Worm (Caenorhabditis elegans) whole organism, L1 larva: ENCODE measurements around the gene znf-593.
"Not testable (repeated sequence)": the region's sequence is repeated elsewhere in the genome, so short reads cannot be mapped to it uniquely, and the experiment has no call there.

Experiments used
- C04F5.9 ChIP-seq: sonication (generic microtip); optimal IDR thresholded peaks from 2 replicates; lab custom pipeline; 2016; ENCODE audit warnings: missing genetic modification characterization, missing compliant biosample characterization
- C16A3.4 ChIP-seq: fragments of 150-350 bp; optimal IDR thresholded peaks from 2 replicates; lab custom pipeline; 2014; ENCODE audit warnings: missing biosample characterization, missing genetic modification characterization
- C34B4.2 ChIP-seq: sonication (generic microtip); optimal IDR thresholded peaks from 2 replicates; lab custom pipeline; 2017; ENCODE audit warnings: mild to moderate bottlenecking, missing genetic modification characterization, missing compliant biosample characterization
- aha-1 ChIP-seq: fragments of 150-350 bp; optimal IDR thresholded peaks from 2 replicates; lab custom pipeline; 2014; ENCODE audit warnings: missing biosample characterization, missing genetic modification characterization
- aly-2 ChIP-seq: fragments of 150-350 bp; optimal IDR thresholded peaks from 2 replicates; lab custom pipeline; 2014; ENCODE audit warnings: missing biosample characterization, missing genetic modification characterization
- ceh-63 ChIP-seq: fragments of 200-800 bp; sonication (Bioruptor generic); optimal IDR thresholded peaks from 2 replicates; lab custom pipeline; 2018; ENCODE audit warnings: mild to moderate bottlenecking, missing genetic modification characterization, missing compliant biosample characterization
- ceh-8 ChIP-seq: fragments of 200-800 bp; sonication (Bioruptor generic); optimal IDR thresholded peaks from 2 replicates; lab custom pipeline; 2018; ENCODE audit warnings: mild to moderate bottlenecking, missing genetic modification characterization, moderate library complexity, missing compliant biosample characterization
- ceh-88 ChIP-seq: fragments of 200-800 bp; sonication (Bioruptor generic); IDR thresholded peaks from 2 replicates; pipeline ENCODE4 v1.3.6; 2022; ENCODE audit warnings: missing genetic modification characterization, missing compliant biosample characterization
- ceh-90 ChIP-seq: sonication (generic microtip); optimal IDR thresholded peaks from 2 replicates; lab custom pipeline; 2016; ENCODE audit warnings: missing genetic modification characterization, missing compliant biosample characterization
- efl-1 ChIP-seq, 4 experiments: fragments of 150-350 bp; optimal IDR thresholded peaks in 3 of 4; peaks in 1 of 4; 1 replicate in 1 of 4; 2 replicates in 3 of 4; lab custom pipeline; 2014; ENCODE audit warnings: missing biosample characterization in 2 of 4, missing genetic modification characterization in 2 of 4, missing genetic modification reagents in 2 of 4
- egl-13 ChIP-seq: sonication (generic microtip); optimal IDR thresholded peaks from 2 replicates; lab custom pipeline; 2016; ENCODE audit warnings: missing genotype, missing genetic modification reagents, missing genetic modification characterization, missing compliant biosample characterization
- egl-27 ChIP-seq, 2 experiments: fragments of 150-350 bp in 1 of 2; sonication (generic microtip); optimal IDR thresholded peaks; 3 replicates each; lab custom pipeline; 2017 to 2018; ENCODE audit warnings: missing biosample characterization in 2 of 2, missing genetic modification characterization in 2 of 2, missing genetic modification reagents in 2 of 2
- elt-2 ChIP-seq: sonication (generic microtip); optimal IDR thresholded peaks from 2 replicates; lab custom pipeline; 2016; ENCODE audit warnings: missing genetic modification characterization, mild to moderate bottlenecking, inconsistent platforms, missing compliant biosample characterization, missing genetic modification reagents
- ets-5 ChIP-seq: fragments of 200-800 bp; sonication (Bioruptor generic); IDR thresholded peaks from 2 replicates; pipeline ENCODE4 v1.3.6; 2022; ENCODE audit warnings: missing genetic modification characterization, missing compliant biosample characterization
- fkh-4 ChIP-seq: sonication (generic microtip); optimal IDR thresholded peaks from 2 replicates; lab custom pipeline; 2016; ENCODE audit warnings: missing compliant biosample characterization, missing genetic modification characterization, borderline replicate concordance
- grh-1 ChIP-seq: fragments of 200-800 bp; sonication (Bioruptor generic); IDR thresholded peaks from 2 replicates; pipeline ENCODE4 v1.3.6; 2022; ENCODE audit warnings: missing genetic modification reagents, missing genetic modification characterization, missing compliant biosample characterization
- hlh-17 ChIP-seq: fragments of 200-800 bp; sonication (Bioruptor generic); optimal IDR thresholded peaks from 2 replicates; lab custom pipeline; 2018; ENCODE audit warnings: missing genetic modification characterization, mild to moderate bottlenecking, missing compliant biosample characterization, moderate library complexity, borderline replicate concordance
- lin-15B ChIP-seq: fragments of 150-350 bp; sonication (generic microtip); optimal IDR thresholded peaks from 3 replicates; lab custom pipeline; 2014; ENCODE audit warnings: missing biosample characterization, missing genetic modification characterization
- lin-35 ChIP-seq, 2 experiments: fragments of 150-350 bp; optimal IDR thresholded peaks; 2 replicates each; lab custom pipeline; 2014; ENCODE audit warnings: missing biosample characterization in 2 of 2, missing genetic modification characterization in 2 of 2, missing genetic modification reagents in 2 of 2
- lsy-2 ChIP-seq, 2 experiments: fragments of 150-350 bp; optimal IDR thresholded peaks; 2 replicates each; lab custom pipeline; 2014; ENCODE audit warnings: missing biosample characterization in 2 of 2, missing genetic modification characterization in 2 of 2
- mab-9 ChIP-seq: fragments of 200-800 bp; sonication (Bioruptor generic); IDR thresholded peaks from 2 replicates; pipeline ENCODE4 v1.3.6; 2022; ENCODE audit warnings: missing genetic modification reagents, missing genetic modification characterization, missing compliant biosample characterization
- mef-2 ChIP-seq: fragments of 150-350 bp; optimal IDR thresholded peaks from 2 replicates; lab custom pipeline; 2014; ENCODE audit warnings: missing biosample characterization, missing genetic modification characterization
- nhr-20 ChIP-seq: sonication (generic microtip); optimal IDR thresholded peaks from 2 replicates; lab custom pipeline; 2016; ENCODE audit warnings: mild to moderate bottlenecking, missing genetic modification characterization, missing compliant biosample characterization
- nhr-71 ChIP-seq: sonication (generic microtip); optimal IDR thresholded peaks from 2 replicates; lab custom pipeline; 2016; ENCODE audit warnings: mild to moderate bottlenecking, missing genetic modification characterization, moderate library complexity, missing compliant biosample characterization
- nhr-76 ChIP-seq: sonication (generic microtip); optimal IDR thresholded peaks from 2 replicates; lab custom pipeline; 2017; ENCODE audit warnings: missing biosample characterization, missing genetic modification characterization
- nhr-77 ChIP-seq: fragments of 150-350 bp; optimal IDR thresholded peaks from 2 replicates; lab custom pipeline; 2014; ENCODE audit warnings: missing biosample characterization, missing genetic modification characterization
- nhr-84 ChIP-seq: sonication (generic microtip); optimal IDR thresholded peaks from 2 replicates; lab custom pipeline; 2017; ENCODE audit warnings: missing biosample characterization, missing genetic modification characterization
- rnt-1 ChIP-seq: sonication (generic microtip); optimal IDR thresholded peaks from 2 replicates; lab custom pipeline; 2016; ENCODE audit warnings: mild to moderate bottlenecking, missing genetic modification characterization, moderate library complexity, missing compliant biosample characterization
- skn-1 ChIP-seq: fragments of 150-350 bp; optimal IDR thresholded peaks from 2 replicates; lab custom pipeline; 2014; ENCODE audit warnings: missing biosample characterization, missing genetic modification characterization
- snpc-4 ChIP-seq: fragments of 150-350 bp; optimal IDR thresholded peaks from 2 replicates; lab custom pipeline; 2014; ENCODE audit warnings: missing biosample characterization, missing genetic modification characterization
- sox-4 ChIP-seq: sonication (generic microtip); optimal IDR thresholded peaks from 2 replicates; lab custom pipeline; 2016; ENCODE audit warnings: missing genetic modification characterization, missing compliant biosample characterization
- sup-37 ChIP-seq: fragments of 200-800 bp; sonication (Bioruptor generic); optimal IDR thresholded peaks from 2 replicates; lab custom pipeline; 2018; ENCODE audit warnings: mild to moderate bottlenecking, missing genetic modification characterization, missing compliant biosample characterization
- swsn-7 ChIP-seq: sonication (generic microtip); optimal IDR thresholded peaks from 2 replicates; lab custom pipeline; 2016; ENCODE audit warnings: missing genetic modification characterization, missing compliant biosample characterization
- tlp-1 ChIP-seq: fragments of 150-350 bp; optimal IDR thresholded peaks from 2 replicates; lab custom pipeline; 2014; ENCODE audit warnings: missing biosample characterization, missing genetic modification characterization
- unc-130 ChIP-seq: fragments of 150-350 bp; optimal IDR thresholded peaks from 2 replicates; lab custom pipeline; 2017; ENCODE audit warnings: missing biosample characterization, missing genetic modification characterization, inconsistent platforms
- unc-30 ChIP-seq: sonication (generic microtip); optimal IDR thresholded peaks from 2 replicates; lab custom pipeline; 2017; ENCODE audit warnings: missing biosample characterization, missing genetic modification characterization
- zip-4 ChIP-seq: fragments of 200-800 bp; sonication (Bioruptor generic); optimal IDR thresholded peaks from 2 replicates; lab custom pipeline; 2018; ENCODE audit warnings: mild to moderate bottlenecking, missing genetic modification characterization, moderate library complexity, missing compliant biosample characterization
- ztf-11 ChIP-seq, 2 experiments: sonication (generic microtip); optimal IDR thresholded peaks; 2 replicates each; lab custom pipeline; 2016 to 2017; ENCODE audit warnings: missing genetic modification characterization in 2 of 2, missing biosample characterization in 1 of 2, missing compliant biosample characterization in 1 of 2

Gene znf-593

DNA sequence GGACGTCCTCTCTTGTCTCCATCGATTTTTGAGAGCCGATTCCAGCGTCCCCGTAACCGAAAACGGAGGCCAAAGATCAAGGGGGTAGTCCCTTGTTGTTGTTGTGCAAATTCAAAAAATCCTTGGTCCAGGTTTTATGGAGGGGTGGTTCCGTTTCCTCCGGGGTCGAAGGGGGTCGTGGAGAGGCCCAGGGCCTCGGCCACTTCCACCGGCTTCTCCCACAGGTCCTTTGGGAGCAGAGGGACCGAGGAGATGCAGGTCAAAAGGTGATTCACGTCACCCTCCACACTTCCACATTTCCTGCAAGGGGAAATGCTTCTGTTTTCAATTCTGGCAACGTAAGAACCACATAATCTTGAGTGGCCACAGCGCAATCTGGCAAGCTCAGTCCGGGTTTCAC, 34.8 kb downstream of the znf-593 start, which contains the start of gene fbxb-22:
Gene fbxb-22, minus strand, starts transcription at position 61 of the 400 bp plus-strand sequence.
- TF ChIP-seq unc-130 (tag; lab: Kevin White, UChicago); aha-1; skn-1: not testable (repeated sequence)

- TF ChIP-seq egl-27 (tag; optimal IDR thresholded peaks at IDR 0.05; lab: Kevin White, UChicago) (no peak), mab-9 (GFP tag; lab: Robert Waterston, UW) (no peak), swsn-7 (tag; lab: Kevin White, UChicago) (no peak), lsy-2 (tag; optimal IDR thresholded peaks at IDR 0.05; lab: Kevin White, UChicago) (no peak), elt-2 (peak; percentile 24)
Measured at ce11 chrIII:11881549-11881948, 37.0 kb downstream of the znf-593 start.

ce11 chrIII:11878751-11879150, 39.8 kb downstream of the znf-593 start, which contains the start of gene Y56A3A.6:
TSS of gene Y56A3A.6 (minus strand) at chrIII:11878803.
- peak; percentile 59 for TF ChIP-seq elt-2
- no peak for TF ChIP-seq nhr-71 (tag; lab: Kevin White, UChicago)
- TF ChIP-seq C16A3.4: no peak
- TF ChIP-seq snpc-4 (tag; lab: Kevin White, UChicago): no peak
- no peak for TF ChIP-seq egl-27 (tag; optimal IDR thresholded peaks at IDR 0.05; lab: Kevin White, UChicago)
- no peak for TF ChIP-seq nhr-77 (tag; lab: Kevin White, UChicago)
- TF ChIP-seq lin-35 (GFP tag; optimal IDR thresholded peaks at IDR 0.05; lab: Kevin White, UChicago): peak in 1 of 2 experiments; percentile 2
- no peak for TF ChIP-seq lin-15B (tag; lab: Kevin White, UChicago)
- TF ChIP-seq, all 84 proteins: peak for 2

DNA sequence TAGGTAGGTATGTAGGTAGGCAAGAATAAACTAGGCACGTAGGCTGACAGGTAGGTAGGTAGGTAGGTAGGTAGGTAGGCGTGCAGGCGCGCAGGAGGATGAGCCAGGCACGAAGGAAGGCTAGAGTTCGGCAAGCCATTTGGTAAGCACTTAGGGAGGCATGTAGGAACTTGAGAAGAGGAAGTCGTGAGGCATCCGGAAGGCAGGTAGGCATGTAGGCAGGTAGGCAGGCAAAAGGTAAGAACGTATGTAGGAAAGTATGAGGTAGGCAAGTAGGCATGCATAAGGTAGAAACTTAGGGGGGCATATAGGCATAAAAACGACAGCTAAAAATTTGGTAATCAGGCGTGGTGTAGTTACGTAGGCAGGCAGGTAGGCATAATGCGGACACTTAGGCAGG, 42.4 kb downstream of the znf-593 start:
- TF ChIP-seq ceh-90 (tag; lab: Kevin White, UChicago) (no peak), lsy-2 (tag; optimal IDR thresholded peaks at IDR 0.05; lab: Kevin White, UChicago) (no peak), ztf-11 (tag; optimal IDR thresholded peaks at IDR 0.05; lab: Kevin White, UChicago) (no peak), aly-2 (tag; lab: Kevin White, UChicago) (no peak), skn-1 (no peak), ceh-63 (GFP tag; lab: Kevin White, UChicago) (no peak), C16A3.4 (no peak), hlh-17 (no peak)

DNA sequence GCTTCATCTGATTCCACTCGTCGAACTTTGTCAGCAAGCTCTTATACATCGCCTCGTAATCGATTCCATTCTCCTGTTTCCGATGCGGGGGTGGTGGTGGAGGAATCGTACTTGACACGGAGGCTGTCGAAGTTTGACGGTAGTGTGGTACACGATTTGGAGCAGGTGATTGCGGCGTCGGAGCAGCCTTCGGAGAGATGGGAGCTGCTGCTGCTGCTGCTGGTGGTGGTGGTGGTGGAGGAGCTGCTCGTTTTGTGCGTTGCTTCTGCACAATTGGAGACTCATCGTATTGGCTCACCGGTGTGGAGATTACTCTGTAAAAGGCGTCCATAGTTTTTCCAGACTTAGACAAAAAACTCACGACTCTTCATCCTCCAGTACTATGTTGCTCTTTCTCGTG, 44.3 kb downstream of the znf-593 start:
- TF ChIP-seq efl-1 (optimal IDR thresholded peaks at IDR 0.05; lab: Kevin White, UChicago): no peak
- peak in 1 of 2 experiments; percentile 33 for TF ChIP-seq efl-1 (GFP tag; optimal IDR thresholded peaks at IDR 0.05 in 1 of 2; lab: Kevin White, UChicago)
- TF ChIP-seq sox-4 (tag; lab: Kevin White, UChicago): no peak

DNA sequence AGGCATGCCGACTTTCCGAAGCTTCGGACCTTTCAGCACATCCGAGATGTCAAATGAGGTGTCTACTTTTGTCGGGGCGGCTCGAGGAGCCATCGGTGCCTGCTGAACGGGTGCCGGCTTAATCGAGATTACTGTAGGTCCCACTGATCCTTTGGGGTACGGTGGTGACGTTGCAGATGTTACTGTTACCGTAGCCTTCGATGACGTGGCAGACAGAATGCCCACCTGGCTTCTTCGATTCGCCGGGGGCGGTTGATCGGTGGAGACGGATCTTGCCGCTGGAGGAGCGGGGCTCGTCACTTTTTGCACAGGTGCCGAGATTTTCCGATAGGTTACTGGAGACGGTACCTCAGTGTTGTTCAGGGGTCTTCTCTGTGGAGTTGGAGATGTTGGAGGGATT, 46.9 kb downstream of the znf-593 start:
- TF ChIP-seq elt-2: no peak
- no peak for TF ChIP-seq sup-37 (GFP tag; lab: Kevin White, UChicago)
- TF ChIP-seq nhr-20 (tag; lab: Kevin White, UChicago): no peak
- TF ChIP-seq egl-13: no peak
- no peak for TF ChIP-seq nhr-71 (tag; lab: Kevin White, UChicago)
- no peak for TF ChIP-seq nhr-76
- TF ChIP-seq nhr-84 (tag; lab: Kevin White, UChicago): no peak
- TF ChIP-seq, all 84 proteins: peak for 0

DNA sequence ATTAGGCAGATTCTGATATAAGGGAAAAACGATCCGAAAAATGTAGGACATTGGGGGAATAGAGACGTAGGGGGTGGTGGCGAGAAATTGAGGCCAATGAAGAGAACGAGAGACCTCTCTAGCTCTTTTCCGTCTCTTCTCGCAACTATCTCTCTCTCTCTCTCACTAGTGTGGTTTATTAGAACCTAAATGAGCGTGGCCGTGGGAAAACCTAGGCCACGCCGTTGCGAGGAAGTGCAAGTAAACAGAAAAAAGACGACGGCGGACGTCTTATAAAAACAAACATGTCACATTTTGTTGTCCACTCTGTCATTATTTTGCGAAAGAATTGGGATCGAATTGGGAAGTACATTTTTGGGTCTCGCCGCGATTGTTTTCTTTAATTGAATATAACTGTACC, 48.5 kb downstream of the znf-593 start:
- TF ChIP-seq grh-1 (GFP tag; lab: Robert Waterston, UW) (no peak), ceh-8 (GFP tag; lab: Kevin White, UChicago) (peak; percentile 12), egl-27 (tag; optimal IDR thresholded peaks at IDR 0.05; lab: Kevin White, UChicago) (peak in 1 of 2 experiments; percentile 47), C16A3.4 (peak; percentile 81), nhr-71 (tag; lab: Kevin White, UChicago) (peak; percentile 93), nhr-76 (no peak), ceh-88 (GFP tag; lab: Robert Waterston, UW) (no peak), zip-4 (GFP tag; lab: Kevin White, UChicago) (no peak), ceh-63 (GFP tag; lab: Kevin White, UChicago) (no peak), rnt-1 (tag; lab: Kevin White, UChicago) (peak; percentile 98), ceh-90 (tag; lab: Kevin White, UChicago) (peak; percentile 85), aha-1 (peak; percentile 1), swsn-7 (tag; lab: Kevin White, UChicago) (peak; percentile 87), ets-5 (GFP tag; lab: Robert Waterston, UW) (no peak), unc-30 (tag; lab: Kevin White, UChicago) (no peak), aly-2 (tag; lab: Kevin White, UChicago) (no peak), ztf-11 (tag; optimal IDR thresholded peaks at IDR 0.05; lab: Kevin White, UChicago) (peak in 1 of 2 experiments; percentile 86), fkh-4 (tag; lab: Kevin White, UChicago) (peak; percentile 89), C34B4.2 (tag; lab: Kevin White, UChicago) (no peak), C04F5.9 (tag; lab: Kevin White, UChicago) (peak; percentile 67), mef-2 (peak; percentile 47), tlp-1 (tag; lab: Kevin White, UChicago) (no peak)
